Worm (Caenorhabditis elegans) whole organism, early embryonic: Measurements from ENCODE around the gene C30A5.10.

Experiments used
- B0310.2 ChIP-seq: sonication (generic microtip); optimal IDR thresholded peaks from 2 replicates; lab custom pipeline; 2016; ENCODE audit warnings: mild to moderate bottlenecking, missing genetic modification characterization, missing compliant biosample characterization
- F13C5.2 ChIP-seq: sonication (generic microtip); optimal IDR thresholded peaks from 2 replicates; lab custom pipeline; 2017; ENCODE audit warnings: mild to moderate bottlenecking, missing genetic modification characterization, inconsistent platforms, missing compliant biosample characterization
- ama-1 ChIP-seq: fragments of 150-350 bp; optimal IDR thresholded peaks from 2 replicates; lab custom pipeline; 2014
- ceh-13 ChIP-seq: fragments of 200-800 bp; sonication (Bioruptor generic); optimal IDR thresholded peaks from 2 replicates; lab custom pipeline; 2018; ENCODE audit warnings: mild to moderate bottlenecking, missing genetic modification characterization, missing compliant biosample characterization
- ets-7 ChIP-seq: sonication (generic microtip); optimal IDR thresholded peaks from 2 replicates; lab custom pipeline; 2016; ENCODE audit warnings: missing genotype, missing genetic modification characterization, missing compliant biosample characterization
- flt-1 ChIP-seq: fragments of 200-800 bp; sonication (Bioruptor generic); IDR thresholded peaks from 2 replicates; pipeline ENCODE4 v1.3.6; 2022; ENCODE audit warnings: missing genetic modification characterization, missing compliant biosample characterization
- hmbx-1 ChIP-seq: sonication (generic microtip); optimal IDR thresholded peaks from 2 replicates; lab custom pipeline; 2016; ENCODE audit warnings: mild to moderate bottlenecking, missing genetic modification characterization, missing compliant biosample characterization
- hnd-1 ChIP-seq: sonication (generic microtip); optimal IDR thresholded peaks from 2 replicates; lab custom pipeline; 2016; ENCODE audit warnings: missing genetic modification characterization, missing compliant biosample characterization
- pes-1 ChIP-seq: fragments of 200-800 bp; sonication (Bioruptor generic); IDR thresholded peaks from 2 replicates; pipeline ENCODE4 v1.3.6; 2022; ENCODE audit warnings: missing genetic modification reagents, missing genetic modification characterization, missing compliant biosample characterization
- tbx-37 ChIP-seq: fragments of 200-800 bp; sonication (Bioruptor generic); conservative IDR thresholded peaks from 2 replicates; pipeline ENCODE4 v1.3.6; 2022; ENCODE audit warnings: missing genetic modification reagents, missing genetic modification characterization, missing compliant biosample characterization
- tra-4 ChIP-seq: sonication (generic microtip); optimal IDR thresholded peaks from 2 replicates; lab custom pipeline; 2017; ENCODE audit warnings: missing genetic modification characterization, missing compliant biosample characterization

- TF ChIP-seq ceh-13 (GFP tag; lab: Kevin White, UChicago), result no peak
- no peak for TF ChIP-seq ets-7 (tag; lab: Kevin White, UChicago)
- no peak for TF ChIP-seq tra-4 (tag; lab: Kevin White, UChicago)
- no peak for TF ChIP-seq hnd-1 (tag; lab: Kevin White, UChicago)
- TF ChIP-seq B0310.2, result no peak
- TF ChIP-seq hmbx-1 (tag; lab: Kevin White, UChicago), result no peak
- TF ChIP-seq F13C5.2 (tag; lab: Kevin White, UChicago), result no peak
- TF ChIP-seq ama-1 (lab: Kevin White, UChicago), result no peak
- no peak for TF ChIP-seq pes-1
- no peak for TF ChIP-seq tbx-37
- no peak for TF ChIP-seq flt-1
Observed at ce11 chrIII:8172609-8173133, 37.0 kb downstream of the C30A5.10 start.
